Fruit fly (Drosophila melanogaster) whole organism, pupa: ENCODE data around the gene CG33286.

Source experiments
- CG13204 ChIP-seq: fragments of 200-800 bp; sonication (Bioruptor generic); optimal IDR thresholded peaks from 2 replicates; lab custom pipeline; 2018; ENCODE audit warnings: missing biosample characterization, mild to moderate bottlenecking, missing genetic modification characterization, moderate library complexity
- CG4496 ChIP-seq: fragments of 200-800 bp; sonication (Bioruptor generic); IDR thresholded peaks from 3 replicates; pipeline ENCODE4 v1.3.6; 2022; ENCODE audit warnings: missing biosample characterization, missing genetic modification characterization
- D1 ChIP-seq: fragments of 200-800 bp; sonication (Bioruptor generic); optimal IDR thresholded peaks from 2 replicates; lab custom pipeline; 2018; ENCODE audit warnings: missing biosample characterization, mild to moderate bottlenecking, missing genetic modification characterization, moderate library complexity

DNA sequence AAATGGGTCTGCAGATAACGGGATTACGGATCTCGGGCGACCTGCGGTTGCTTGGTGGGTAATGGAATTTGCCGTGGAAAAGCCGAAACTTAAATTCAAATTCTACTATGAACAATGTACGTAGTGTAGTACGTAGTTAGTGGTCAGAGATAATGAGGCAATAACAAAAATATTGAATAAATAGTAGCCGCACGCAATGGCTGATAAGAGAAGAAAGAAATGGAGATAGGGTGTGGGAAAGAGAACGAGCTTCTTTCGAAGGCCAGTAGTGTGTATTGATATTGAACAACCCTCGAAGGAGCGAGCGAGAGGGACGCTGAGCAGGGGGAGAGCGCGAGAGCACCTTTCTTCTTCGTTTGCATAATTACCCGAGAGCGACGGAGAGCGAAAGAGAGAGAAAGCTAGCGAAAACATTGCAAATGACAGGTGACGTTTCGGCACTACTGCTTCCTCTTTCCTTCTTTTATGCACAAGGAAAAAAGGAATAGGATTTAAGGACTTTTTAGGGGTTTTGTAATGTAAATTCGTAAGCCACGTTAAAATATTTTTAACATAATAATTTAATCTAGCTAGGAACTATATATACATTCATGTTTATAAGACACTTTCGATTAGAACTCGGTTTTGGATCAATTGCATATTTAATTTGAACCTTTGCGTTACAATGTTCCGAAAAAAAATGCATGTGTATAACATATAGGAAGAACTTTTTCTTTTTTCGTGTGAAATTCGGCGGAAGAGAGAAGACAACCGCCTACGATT, 36.5 kb upstream of the CG33286 start:
- 0 out of 3 replicates have a peak, but pooled peaks have one; percentile 46 for TF ChIP-seq CG4496 (GFP tag; lab: Robert Waterston, UW)
- no peak for TF ChIP-seq CG13204
- TF ChIP-seq D1 (tag; lab: Kevin White, UChicago): no peak
